Fruit fly (Drosophila melanogaster) whole organism, embryonic: ENCODE measurements around the gene ea.

Experiments used
- Asciz ChIP-seq: fragments of 200-800 bp; sonication (Bioruptor generic); optimal IDR thresholded peaks from 2 replicates; lab custom pipeline; 2017; ENCODE audit warnings: missing biosample characterization, mild to moderate bottlenecking, missing genetic modification characterization, missing genetic modification reagents
- Atf-2 ChIP-seq: fragments of 200-800 bp; sonication (Bioruptor generic); optimal IDR thresholded peaks from 2 replicates; lab custom pipeline; 2016; ENCODE audit warnings: missing biosample characterization, missing genetic modification characterization
- CG10366 ChIP-seq: fragments of 200-800 bp; sonication (Bioruptor generic); IDR thresholded peaks from 2 replicates; pipeline ENCODE4 v1.3.6; 2022; ENCODE audit warnings: missing biosample characterization, missing genetic modification characterization
- CG15479 ChIP-seq: fragments of 200-800 bp; sonication (Bioruptor generic); optimal IDR thresholded peaks from 3 replicates; lab custom pipeline; 2019; ENCODE audit warnings: missing biosample characterization, mild to moderate bottlenecking, missing genetic modification characterization, moderate library complexity
- CG15601 ChIP-seq: fragments of 200-800 bp; sonication (Bioruptor generic); optimal IDR thresholded peaks from 3 replicates; lab custom pipeline; 2019; ENCODE audit warnings: missing biosample characterization, mild to moderate bottlenecking, missing genetic modification characterization, moderate library complexity
- CG16815 ChIP-seq: fragments of 200-800 bp; sonication (Bioruptor generic); optimal IDR thresholded peaks from 3 replicates; lab custom pipeline; 2017; ENCODE audit warnings: missing biosample characterization, mild to moderate bottlenecking, missing genetic modification characterization
- CG2712 ChIP-seq: fragments of 200-800 bp; optimal IDR thresholded peaks from 3 replicates; lab custom pipeline; 2019; ENCODE audit warnings: missing biosample characterization, mild to moderate bottlenecking, missing genetic modification characterization, moderate library complexity
- CG2889 ChIP-seq: fragments of 200-800 bp; sonication (Bioruptor generic); IDR thresholded peaks from 3 replicates; pipeline ENCODE4 v1.3.6; 2022; ENCODE audit warnings: missing biosample characterization, missing genetic modification characterization
- CG30431 ChIP-seq: fragments of 200-800 bp; sonication (Bioruptor generic); optimal IDR thresholded peaks from 2 replicates; lab custom pipeline; 2017; ENCODE audit warnings: missing biosample characterization, missing genetic modification characterization
- CG31441 ChIP-seq: fragments of 200-800 bp; sonication (Bioruptor generic); IDR thresholded peaks from 2 replicates; pipeline ENCODE4 v1.3.6; 2022; ENCODE audit warnings: missing biosample characterization, missing genetic modification characterization
- CG34422 ChIP-seq: fragments of 200-800 bp; sonication (Bioruptor generic); IDR thresholded peaks from 3 replicates; pipeline ENCODE4 v1.3.6; 2022; ENCODE audit warnings: missing biosample characterization, missing genetic modification characterization
- CG42726 ChIP-seq: fragments of 200-800 bp; sonication (Bioruptor generic); IDR thresholded peaks from 2 replicates; pipeline ENCODE4 v1.3.6; 2022; ENCODE audit warnings: missing biosample characterization, missing genetic modification characterization; ENCODE audit not compliant: partially characterized antibody
- CG4404 ChIP-seq: fragments of 200-800 bp; sonication (Bioruptor generic); IDR thresholded peaks from 2 replicates; pipeline ENCODE4 v1.3.6; 2022; ENCODE audit warnings: missing biosample characterization, missing genetic modification characterization
- CG5180 ChIP-seq: fragments of 200-800 bp; sonication (Bioruptor generic); optimal IDR thresholded peaks from 3 replicates; lab custom pipeline; 2017; ENCODE audit warnings: missing biosample characterization, missing genetic modification characterization, mild to moderate bottlenecking, moderate library complexity, missing genetic modification reagents
- CG6765 ChIP-seq: fragments of 200-800 bp; sonication (Bioruptor generic); optimal IDR thresholded peaks from 3 replicates; lab custom pipeline; 2017; ENCODE audit warnings: missing biosample characterization, mild to moderate bottlenecking, missing genetic modification characterization
- CG7839 ChIP-seq: fragments of 200-800 bp; sonication (Bioruptor generic); optimal IDR thresholded peaks from 3 replicates; lab custom pipeline; 2018; ENCODE audit warnings: missing biosample characterization, mild to moderate bottlenecking, missing genetic modification characterization, moderate library complexity
- Camta ChIP-seq: fragments of 200-800 bp; sonication (Bioruptor generic); optimal IDR thresholded peaks from 2 replicates; lab custom pipeline; 2016; ENCODE audit warnings: missing biosample characterization, missing genetic modification characterization
- CkIIα-i1 ChIP-seq: fragments of 200-800 bp; sonication (Bioruptor generic); IDR thresholded peaks from 2 replicates; pipeline ENCODE4 v1.3.6; 2022; ENCODE audit warnings: missing biosample characterization, missing genetic modification characterization
- E2f1 ChIP-seq: fragments of 200-800 bp; sonication (Bioruptor generic); IDR thresholded peaks from 2 replicates; pipeline ENCODE4 v1.3.6; 2022; ENCODE audit warnings: missing biosample characterization, missing genetic modification characterization
- ERR ChIP-seq: fragments of 200-800 bp; sonication (Bioruptor generic); optimal IDR thresholded peaks from 2 replicates; lab custom pipeline; 2016; ENCODE audit warnings: missing biosample characterization, missing genetic modification characterization
- GATAe ChIP-seq: fragments of 200-800 bp; sonication (Bioruptor generic); conservative IDR thresholded peaks from 2 replicates; pipeline ENCODE4 v1.3.6; 2022; ENCODE audit warnings: missing biosample characterization, missing genetic modification characterization
- Gsc ChIP-seq: fragments of 200-800 bp; sonication (Bioruptor generic); IDR thresholded peaks from 2 replicates; pipeline ENCODE4 v1.3.6; 2022; ENCODE audit warnings: missing biosample characterization, missing genetic modification characterization
- HHEX ChIP-seq: fragments of 200-800 bp; sonication (Bioruptor generic); optimal IDR thresholded peaks from 3 replicates; lab custom pipeline; 2017; ENCODE audit warnings: missing biosample characterization, mild to moderate bottlenecking, missing genetic modification characterization, missing genetic modification reagents
- HLH4C ChIP-seq: fragments of 200-800 bp; sonication (Bioruptor generic); IDR thresholded peaks from 3 replicates; pipeline ENCODE4 v1.3.6; 2022; ENCODE audit warnings: missing biosample characterization, missing genetic modification characterization; ENCODE audit not compliant: partially characterized antibody
- Hmr ChIP-seq: fragments of 200-800 bp; sonication (Bioruptor generic); optimal IDR thresholded peaks from 3 replicates; lab custom pipeline; 2017; ENCODE audit warnings: mild to moderate bottlenecking, missing biosample characterization, missing genetic modification reagents, missing genetic modification characterization
- Hr3 ChIP-seq: fragments of 200-800 bp; sonication (Bioruptor generic); optimal IDR thresholded peaks from 3 replicates; lab custom pipeline; 2016; ENCODE audit warnings: missing biosample characterization, missing genetic modification characterization
- Hr39 ChIP-seq: fragments of >200 bp; optimal IDR thresholded peaks from 2 replicates; lab custom pipeline; 2017
- MTF-1 ChIP-seq: fragments of 200-800 bp; sonication (Bioruptor generic); optimal IDR thresholded peaks from 2 replicates; lab custom pipeline; 2018; ENCODE audit warnings: missing biosample characterization, mild to moderate bottlenecking, missing genetic modification characterization, borderline replicate concordance
- Mes4 ChIP-seq: fragments of 200-800 bp; sonication (Bioruptor generic); optimal IDR thresholded peaks from 2 replicates; lab custom pipeline; 2016; ENCODE audit warnings: missing biosample characterization, missing genetic modification characterization
- NC2α ChIP-seq: fragments of 200-800 bp; sonication (Bioruptor generic); optimal IDR thresholded peaks from 2 replicates; lab custom pipeline; 2016; ENCODE audit warnings: missing biosample characterization, missing genetic modification characterization
- Oli ChIP-seq: fragments of 200-800 bp; sonication (Bioruptor generic); optimal IDR thresholded peaks from 2 replicates; lab custom pipeline; 2018; ENCODE audit warnings: missing biosample characterization, mild to moderate bottlenecking, missing genetic modification characterization, moderate library complexity
- TFAM ChIP-seq: fragments of 200-800 bp; sonication (Bioruptor generic); optimal IDR thresholded peaks from 2 replicates; lab custom pipeline; 2017; ENCODE audit warnings: missing biosample characterization, missing genetic modification characterization, inconsistent platforms
- ara ChIP-seq: fragments of 200-800 bp; sonication (Bioruptor generic); IDR thresholded peaks from 2 replicates; pipeline ENCODE4 v1.3.6; 2022; ENCODE audit warnings: missing biosample characterization, missing genetic modification characterization
- bowl ChIP-seq: fragments of 200-800 bp; sonication (Bioruptor generic); IDR thresholded peaks from 2 replicates; pipeline ENCODE4 v1.3.6; 2022; ENCODE audit warnings: missing biosample characterization, missing genetic modification characterization
- chif ChIP-seq, 2 experiments: fragments of 200-800 bp; sonication (Bioruptor generic); optimal IDR thresholded peaks; 3 replicates each; lab custom pipeline; 2016; ENCODE audit warnings: missing biosample characterization in 2 of 2, missing genetic modification characterization in 2 of 2
- crol ChIP-seq: fragments of 200-800 bp; sonication (Bioruptor generic); IDR thresholded peaks from 2 replicates; pipeline ENCODE4 v1.3.6; 2022; ENCODE audit warnings: missing biosample characterization, missing genetic modification characterization
- dysf ChIP-seq: fragments of 200-800 bp; sonication (Bioruptor generic); IDR thresholded peaks from 3 replicates; pipeline ENCODE4 v1.3.6; 2022; ENCODE audit warnings: missing biosample characterization, missing genetic modification characterization
- gfzf ChIP-seq: fragments of 200-800 bp; sonication (Bioruptor generic); optimal IDR thresholded peaks from 2 replicates; lab custom pipeline; 2016; ENCODE audit warnings: missing biosample characterization, mild to moderate bottlenecking, missing genetic modification characterization, moderate library complexity
- gt ChIP-seq: fragments of 200-800 bp; sonication (Bioruptor generic); IDR thresholded peaks from 2 replicates; pipeline ENCODE4 v1.3.6; 2022; ENCODE audit warnings: missing biosample characterization, missing genetic modification characterization
- lmd ChIP-seq: fragments of 200-800 bp; sonication (Bioruptor generic); IDR thresholded peaks from 2 replicates; pipeline ENCODE4 v1.3.6; 2022; ENCODE audit warnings: missing biosample characterization, missing genetic modification characterization
- p53 ChIP-seq: fragments of 200-800 bp; sonication (Bioruptor generic); optimal IDR thresholded peaks from 2 replicates; lab custom pipeline; 2016; ENCODE audit warnings: missing biosample characterization, missing genetic modification characterization
- phol ChIP-seq: fragments of 200-800 bp; sonication (Bioruptor generic); optimal IDR thresholded peaks from 3 replicates; lab custom pipeline; 2018; ENCODE audit warnings: missing biosample characterization, mild to moderate bottlenecking, missing genetic modification characterization, moderate library complexity
- pita ChIP-seq: fragments of 200-800 bp; sonication (Bioruptor generic); optimal IDR thresholded peaks from 2 replicates; lab custom pipeline; 2017; ENCODE audit warnings: missing biosample characterization, mild to moderate bottlenecking, missing genetic modification characterization
- pzg ChIP-seq: fragments of 200-800 bp; sonication (Bioruptor generic); optimal IDR thresholded peaks from 3 replicates; lab custom pipeline; 2018; ENCODE audit warnings: missing biosample characterization, mild to moderate bottlenecking, missing genetic modification characterization, moderate library complexity
- sc ChIP-seq, 3 experiments: fragments of >200 bp in 2 of 3; fragments of 200-800 bp in 1 of 3; sonication (Bioruptor generic) in 1 of 3; optimal IDR thresholded peaks; 2 replicates in 2 of 3; 3 replicates in 1 of 3; lab custom pipeline; 2017; ENCODE audit warnings: mild to moderate bottlenecking in 1 of 3, missing biosample characterization in 1 of 3, missing genetic modification characterization in 1 of 3, missing genetic modification reagents in 1 of 3
- sug ChIP-seq: fragments of 200-800 bp; optimal IDR thresholded peaks from 2 replicates; lab custom pipeline; 2019; ENCODE audit warnings: missing biosample characterization, mild to moderate bottlenecking, missing genetic modification characterization, moderate library complexity
- tgo ChIP-seq: fragments of 200-800 bp; sonication (Bioruptor generic); IDR thresholded peaks from 3 replicates; pipeline ENCODE4 v1.3.6; 2022; ENCODE audit warnings: missing biosample characterization, missing genetic modification characterization
- tio ChIP-seq: fragments of 200-800 bp; sonication (Bioruptor generic); optimal IDR thresholded peaks from 2 replicates; lab custom pipeline; 2017; ENCODE audit warnings: missing biosample characterization, missing genetic modification characterization, inconsistent platforms
- trh ChIP-seq: fragments of 200-800 bp; sonication (Bioruptor generic); optimal IDR thresholded peaks from 2 replicates; lab custom pipeline; 2016; ENCODE audit warnings: missing biosample characterization, missing genetic modification characterization
- zfh1 ChIP-seq: fragments of 200-800 bp; sonication (Bioruptor generic); IDR thresholded peaks from 3 replicates; pipeline ENCODE4 v1.3.6; 2022; ENCODE audit warnings: missing biosample characterization, missing genetic modification characterization

ea gene

DNA sequence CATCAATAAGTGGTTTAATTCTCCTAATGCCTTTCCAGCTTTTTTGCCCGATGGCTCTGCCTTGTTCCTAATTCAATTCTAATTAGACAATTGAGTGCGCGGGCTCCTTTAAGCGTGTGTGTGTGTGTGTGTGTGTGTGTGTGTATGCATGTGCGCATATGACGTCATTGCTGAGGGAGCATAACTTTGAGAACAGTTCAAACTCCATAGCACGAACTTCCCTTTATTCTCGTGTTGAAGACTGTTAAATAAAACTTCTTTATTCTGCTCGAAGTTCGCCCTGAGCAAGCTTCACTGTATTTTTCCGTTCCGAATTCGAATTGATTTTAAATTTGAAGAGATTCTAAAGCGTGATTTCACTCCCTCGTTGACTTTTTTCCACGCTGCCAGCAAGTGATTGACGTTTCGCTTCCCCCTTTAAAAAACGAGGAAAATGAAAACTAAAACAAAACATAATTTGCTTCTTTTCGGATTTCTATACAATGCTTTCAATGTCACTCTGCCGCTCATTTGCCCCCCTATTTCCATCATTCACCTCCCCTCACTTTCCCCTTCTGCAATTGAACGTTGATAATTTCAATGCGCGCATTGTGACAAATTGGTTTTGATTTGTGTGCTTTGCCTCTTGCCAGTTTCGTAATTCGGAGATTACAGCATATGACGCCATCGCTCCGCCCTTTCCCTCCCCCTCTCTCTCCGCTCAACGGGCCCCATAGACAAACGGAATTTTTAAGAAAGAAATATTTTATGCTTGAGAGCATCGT is 36.1 kb upstream of the ea start (continued):
- TF ChIP-seq p53 (no peak), bowl (GFP tag; lab: Robert Waterston, UW) (no peak), TFAM (GFP tag; lab: Kevin White, UChicago) (no peak), Asciz (GFP tag; lab: Kevin White, UChicago) (no peak), CG34422 (GFP tag; lab: Robert Waterston, UW) (no peak), CG10366 (GFP tag; lab: Robert Waterston, UW) (no peak), sug (tag; lab: Kevin White, UChicago) (peak; percentile 48), Hmr (GFP tag; lab: Kevin White, UChicago) (peak; percentile 20), gt (no peak), NC2α (no peak), pita (GFP tag; lab: Kevin White, UChicago) (no peak), CG2889 (GFP tag; lab: Robert Waterston, UW) (no peak), CG2712 (tag; lab: Kevin White, UChicago) (peak; percentile 6), CG15479 (no peak), Camta (GFP tag; lab: Kevin White, UChicago) (no peak), Mes4 (GFP tag; lab: Kevin White, UChicago) (no peak), CG30431 (GFP tag; lab: Kevin White, UChicago) (no peak), CkIIα-i1 (no peak), HLH4C (GFP tag; lab: Robert Waterston, UW) (no peak), ERR (GFP tag; lab: Kevin White, UChicago) (no peak), lmd (GFP tag; lab: Robert Waterston, UW) (no peak), Hr39 (lab: Kevin White, UChicago) (no peak), CG6765 (GFP tag; lab: Kevin White, UChicago) (no peak), sc (optimal IDR thresholded peaks at IDR 0.05; lab: Kevin White, UChicago) (no peak), sc (GFP tag; optimal IDR thresholded peaks at IDR 0.05; lab: Kevin White, UChicago) (no peak), ara (GFP tag; lab: Robert Waterston, UW) (no peak), phol (tag; lab: Kevin White, UChicago) (no peak), CG31441 (GFP tag; lab: Robert Waterston, UW) (no peak), CG16815 (GFP tag; lab: Kevin White, UChicago) (no peak), Hr3 (GFP tag; lab: Kevin White, UChicago) (no peak), tgo (GFP tag; lab: Robert Waterston, UW) (no peak), zfh1 (no peak), CG7839 (tag; lab: Kevin White, UChicago) (peak; percentile 37), E2f1 (GFP tag; lab: Robert Waterston, UW) (no peak), gfzf (GFP tag; lab: Kevin White, UChicago) (no peak), MTF-1 (no peak), CG4404 (GFP tag; lab: Robert Waterston, UW) (no peak), chif (GFP tag; optimal IDR thresholded peaks at IDR 0.05; lab: Kevin White, UChicago) (no peak), tio (GFP tag; lab: Kevin White, UChicago) (no peak), Gsc (no peak), dysf (GFP tag; lab: Robert Waterston, UW) (no peak), Atf-2 (GFP tag; lab: Kevin White, UChicago) (peak; percentile 48), GATAe (GFP tag; lab: Robert Waterston, UW) (no peak), CG5180 (GFP tag; lab: Kevin White, UChicago) (no peak), CG15601 (tag; lab: Kevin White, UChicago) (no peak), Oli (tag; lab: Kevin White, UChicago) (peak; percentile 5), trh (no peak), pzg (GFP tag; lab: Kevin White, UChicago) (no peak), HHEX (GFP tag; lab: Kevin White, UChicago) (no peak), crol (no peak), CG42726 (GFP tag; lab: Robert Waterston, UW) (no peak)
